Worm (Caenorhabditis elegans) whole organism, late embryonic: Measurements from ENCODE around the gene F56A11.6.

Experiments used
- C08G9.2 ChIP-seq: sonication (generic microtip); optimal IDR thresholded peaks from 2 replicates; lab custom pipeline; 2016; ENCODE audit warnings: mild to moderate bottlenecking, missing genetic modification characterization, moderate library complexity, missing compliant biosample characterization
- C38D4.7 ChIP-seq: fragments of 200-800 bp; sonication (Bioruptor generic); optimal IDR thresholded peaks from 2 replicates; lab custom pipeline; 2018; ENCODE audit warnings: mild to moderate bottlenecking, missing genetic modification characterization, moderate library complexity, missing compliant biosample characterization
- ceh-6 ChIP-seq: fragments of 200-800 bp; sonication (Bioruptor generic); optimal IDR thresholded peaks from 2 replicates; lab custom pipeline; 2018; ENCODE audit warnings: mild to moderate bottlenecking, missing genetic modification characterization, missing compliant biosample characterization
- dmd-4 ChIP-seq: sonication (generic microtip); optimal IDR thresholded peaks from 2 replicates; lab custom pipeline; 2016; ENCODE audit warnings: borderline replicate concordance, missing genetic modification characterization, missing compliant biosample characterization
- pat-9 ChIP-seq: fragments of 200-800 bp; sonication (Bioruptor generic); optimal IDR thresholded peaks from 2 replicates; lab custom pipeline; 2018; ENCODE audit warnings: mild to moderate bottlenecking, missing genetic modification characterization, moderate library complexity, missing compliant biosample characterization
- pha-2 ChIP-seq: sonication (generic microtip); optimal IDR thresholded peaks from 2 replicates; lab custom pipeline; 2017; ENCODE audit warnings: mild to moderate bottlenecking, missing genetic modification characterization, missing compliant biosample characterization
- pha-4 ChIP-seq: fragments of 150-350 bp; optimal IDR thresholded peaks from 2 replicates; lab custom pipeline; 2018; ENCODE audit warnings: missing biosample characterization, missing genetic modification reagents, missing genetic modification characterization
- pros-1 ChIP-seq: fragments of 150-350 bp; optimal IDR thresholded peaks from 2 replicates; lab custom pipeline; 2014; ENCODE audit warnings: missing biosample characterization, missing genetic modification reagents, missing genetic modification characterization
- ref-2 ChIP-seq: sonication (generic microtip); optimal IDR thresholded peaks from 2 replicates; lab custom pipeline; 2016; ENCODE audit warnings: missing genetic modification characterization, missing compliant biosample characterization
- rnt-1 ChIP-seq: sonication (generic microtip); optimal IDR thresholded peaks from 2 replicates; lab custom pipeline; 2016; ENCODE audit warnings: missing genetic modification characterization, missing compliant biosample characterization
- sdc-2 ChIP-seq: sonication (generic microtip); optimal IDR thresholded peaks from 2 replicates; lab custom pipeline; 2016; ENCODE audit warnings: missing genotype, missing genetic modification characterization, missing compliant biosample characterization

ce11 chrIV:613155-613554 is 31.1 kb upstream of the F56A11.6 start:
- TF ChIP-seq pha-4 (tag; lab: Kevin White, UChicago), result no peak
- no peak for TF ChIP-seq pat-9
- TF ChIP-seq C38D4.7 (GFP tag; lab: Kevin White, UChicago), result no peak
- TF ChIP-seq sdc-2 (tag; lab: Kevin White, UChicago), result no peak
- no peak for TF ChIP-seq pros-1 (tag; lab: Kevin White, UChicago)
- TF ChIP-seq ref-2 (tag; lab: Kevin White, UChicago), result no peak
- TF ChIP-seq rnt-1 (tag; lab: Kevin White, UChicago), result no peak
- no peak for TF ChIP-seq pha-2 (tag; lab: Kevin White, UChicago)
- TF ChIP-seq dmd-4 (tag; lab: Kevin White, UChicago), result no peak
- TF ChIP-seq ceh-6 (GFP tag; lab: Kevin White, UChicago), result no peak
- TF ChIP-seq C08G9.2 (tag; lab: Kevin White, UChicago), result no peak
